Worm (Caenorhabditis elegans) whole organism, young adult: Measurements from ENCODE around the gene F40F8.1.

Experiments
- ama-1 ChIP-seq, 3 experiments: fragments of 150-350 bp in 1 of 3; sonication (generic microtip) in 2 of 3; optimal IDR thresholded peaks; 2 replicates each; lab custom pipeline; 2014 to 2018; ENCODE audit warnings: missing biosample characterization in 2 of 3, missing genetic modification characterization in 2 of 3, missing genetic modification reagents in 2 of 3
- attf-5 ChIP-seq: fragments of 200-800 bp; sonication (Bioruptor generic); optimal IDR thresholded peaks from 2 replicates; lab custom pipeline; 2018; ENCODE audit warnings: mild to moderate bottlenecking, missing genetic modification characterization, missing compliant biosample characterization
- cebp-1 ChIP-seq, 2 experiments: fragments of 200-800 bp in 1 of 2; sonication (Bioruptor generic) in 1 of 2; sonication (generic microtip) in 1 of 2; IDR thresholded peaks in 1 of 2; optimal IDR thresholded peaks in 1 of 2; 2 replicates each; pipeline versions ENCODE4 v1.3.6 to Lab custom; 2017 to 2022; ENCODE audit warnings: missing compliant biosample characterization in 2 of 2, missing genetic modification characterization in 2 of 2, mild to moderate bottlenecking in 1 of 2, missing genetic modification reagents in 1 of 2, moderate library complexity in 1 of 2
- ceh-58 ChIP-seq: fragments of 200-800 bp; sonication (Bioruptor generic); IDR thresholded peaks from 2 replicates; pipeline ENCODE4 v1.3.6; 2022; ENCODE audit warnings: missing genetic modification characterization, missing compliant biosample characterization
- hmg-1.2 ChIP-seq: fragments of 200-800 bp; sonication (Bioruptor generic); IDR thresholded peaks from 2 replicates; pipeline ENCODE4 v1.3.6; 2022; ENCODE audit warnings: missing genetic modification reagents, missing genetic modification characterization, missing compliant biosample characterization
- nfya-2 ChIP-seq: fragments of 200-800 bp; sonication (Bioruptor generic); IDR thresholded peaks from 2 replicates; pipeline ENCODE4 v1.3.6; 2022; ENCODE audit warnings: missing genetic modification reagents, missing genetic modification characterization, missing compliant biosample characterization
- ztf-6 ChIP-seq: fragments of 200-800 bp; sonication (Bioruptor generic); IDR thresholded peaks from 2 replicates; pipeline ENCODE4 v1.3.6; 2022; ENCODE audit warnings: missing genetic modification reagents, missing genetic modification characterization, missing compliant biosample characterization

ce11 chrII:11156160-11156559, 28.7 kb downstream of the F40F8.1 start:
- no peak for TF ChIP-seq attf-5 (GFP tag; lab: Kevin White, UChicago)
- no peak for TF ChIP-seq ceh-58
- TF ChIP-seq nfya-2: no peak
- TF ChIP-seq cebp-1 (GFP tag; IDR thresholded peaks at IDR 0.05; lab: Robert Waterston, UW): no peak
- TF ChIP-seq cebp-1 (tag; optimal IDR thresholded peaks at IDR 0.05; lab: Kevin White, UChicago): no peak
- no peak for TF ChIP-seq ama-1 (optimal IDR thresholded peaks at IDR 0.05; lab: Kevin White, UChicago)
- no peak for TF ChIP-seq ama-1 (GFP tag; optimal IDR thresholded peaks at IDR 0.05; lab: Kevin White, UChicago)
- TF ChIP-seq ztf-6 (GFP tag; lab: Robert Waterston, UW): no peak
- TF ChIP-seq hmg-1.2 (GFP tag; lab: Robert Waterston, UW): no peak
